Worm (Caenorhabditis elegans) whole organism, L2 larva: ENCODE measurements around the gene str-73.

Source experiments
- F13H6.1 ChIP-seq: sonication (generic microtip); optimal IDR thresholded peaks from 2 replicates; lab custom pipeline; 2016; ENCODE audit warnings: missing genetic modification characterization, missing compliant biosample characterization
- R02D3.7 ChIP-seq: fragments of 150-350 bp; optimal IDR thresholded peaks from 2 replicates; lab custom pipeline; 2014; ENCODE audit warnings: missing biosample characterization, missing genetic modification characterization
- Y55F3AM.14 ChIP-seq: fragments of 200-800 bp; sonication (Bioruptor generic); optimal IDR thresholded peaks from 2 replicates; lab custom pipeline; 2018; ENCODE audit warnings: mild to moderate bottlenecking, missing genetic modification characterization, missing compliant biosample characterization
- ZK546.5 ChIP-seq: sonication (generic microtip); optimal IDR thresholded peaks from 2 replicates; lab custom pipeline; 2017; ENCODE audit warnings: missing biosample characterization, missing genetic modification characterization
- alr-1 ChIP-seq: fragments of 150-350 bp; optimal IDR thresholded peaks from 2 replicates; lab custom pipeline; 2014; ENCODE audit warnings: missing biosample characterization, missing genetic modification characterization
- aly-2 ChIP-seq: fragments of 150-350 bp; optimal IDR thresholded peaks from 2 replicates; lab custom pipeline; 2014; ENCODE audit warnings: missing biosample characterization, missing genetic modification characterization
- ama-1 ChIP-seq: fragments of 150-350 bp; optimal IDR thresholded peaks from 2 replicates; lab custom pipeline; 2018; ENCODE audit warnings: inconsistent platforms
- blmp-1 ChIP-seq: sonication (generic microtip); optimal IDR thresholded peaks from 2 replicates; lab custom pipeline; 2017; ENCODE audit warnings: missing genetic modification characterization, mild to moderate bottlenecking, missing compliant biosample characterization, antibody characterized with exemption, moderate library complexity; ENCODE audit not compliant: insufficient read depth
- crh-2 ChIP-seq: sonication (generic microtip); optimal IDR thresholded peaks from 2 replicates; lab custom pipeline; 2017; ENCODE audit warnings: missing biosample characterization, missing genetic modification characterization
- egl-27 ChIP-seq: sonication (generic microtip); optimal IDR thresholded peaks from 3 replicates; lab custom pipeline; 2017; ENCODE audit warnings: missing biosample characterization, missing genetic modification reagents, missing genetic modification characterization
- elt-1 ChIP-seq: fragments of 150-350 bp; optimal IDR thresholded peaks from 2 replicates; lab custom pipeline; 2014; ENCODE audit warnings: missing biosample characterization, missing genetic modification characterization
- elt-3 ChIP-seq: sonication (generic microtip); optimal IDR thresholded peaks from 2 replicates; lab custom pipeline; 2017; ENCODE audit warnings: missing biosample characterization, missing genetic modification characterization
- fos-1 ChIP-seq: fragments of 150-350 bp; optimal IDR thresholded peaks from 2 replicates; lab custom pipeline; 2014; ENCODE audit warnings: missing biosample characterization, missing genetic modification characterization
- gmeb-1 ChIP-seq: fragments of 150-350 bp; optimal IDR thresholded peaks from 2 replicates; lab custom pipeline; 2014; ENCODE audit warnings: missing biosample characterization, missing genetic modification characterization
- lin-11 ChIP-seq: fragments of 150-350 bp; sonication (generic microtip); optimal IDR thresholded peaks from 2 replicates; lab custom pipeline; 2014; ENCODE audit warnings: missing biosample characterization, missing genetic modification characterization, inconsistent platforms, mixed read lengths
- lin-39 ChIP-seq: fragments of 150-350 bp; optimal IDR thresholded peaks from 2 replicates; lab custom pipeline; 2014; ENCODE audit warnings: missing biosample characterization, missing genetic modification reagents, missing genetic modification characterization
- lsy-2 ChIP-seq, 2 experiments: fragments of 150-350 bp in 1 of 2; sonication (generic microtip) in 1 of 2; optimal IDR thresholded peaks; 2 replicates each; lab custom pipeline; 2014 to 2017; ENCODE audit warnings: missing biosample characterization in 2 of 2, missing genetic modification characterization in 2 of 2
- mab-5 ChIP-seq: fragments of 150-350 bp; optimal IDR thresholded peaks from 2 replicates; lab custom pipeline; 2014; ENCODE audit warnings: missing biosample characterization, missing genetic modification characterization
- mbf-1 ChIP-seq: sonication (generic microtip); optimal IDR thresholded peaks from 2 replicates; lab custom pipeline; 2017; ENCODE audit warnings: missing biosample characterization, missing genetic modification characterization
- mdl-1 ChIP-seq, 2 experiments: fragments of 150-350 bp in 1 of 2; sonication (generic microtip) in 1 of 2; optimal IDR thresholded peaks; 2 replicates each; lab custom pipeline; 2017; ENCODE audit warnings: missing biosample characterization in 2 of 2, missing genetic modification characterization in 2 of 2
- nhr-129 ChIP-seq: fragments of 150-350 bp; optimal IDR thresholded peaks from 2 replicates; lab custom pipeline; 2014; ENCODE audit warnings: missing biosample characterization, missing genetic modification characterization
- nhr-21 ChIP-seq: fragments of 150-350 bp; optimal IDR thresholded peaks from 2 replicates; lab custom pipeline; 2014; ENCODE audit warnings: missing biosample characterization, missing genetic modification characterization
- nhr-23 ChIP-seq: fragments of 150-350 bp; optimal IDR thresholded peaks from 2 replicates; lab custom pipeline; 2014; ENCODE audit warnings: missing biosample characterization, missing genetic modification reagents, missing genetic modification characterization
- nhr-237 ChIP-seq: fragments of 150-350 bp; optimal IDR thresholded peaks from 2 replicates; lab custom pipeline; 2014; ENCODE audit warnings: missing biosample characterization, missing genetic modification characterization
- nhr-25 ChIP-seq: fragments of 150-350 bp; sonication (generic microtip); optimal IDR thresholded peaks from 3 replicates; lab custom pipeline; 2014; ENCODE audit warnings: missing biosample characterization, missing genetic modification characterization
- nhr-6 ChIP-seq: fragments of 150-350 bp; optimal IDR thresholded peaks from 2 replicates; lab custom pipeline; 2014; ENCODE audit warnings: missing biosample characterization, missing genetic modification characterization
- skn-1 ChIP-seq: sonication (generic microtip); optimal IDR thresholded peaks from 2 replicates; lab custom pipeline; 2017; ENCODE audit warnings: missing biosample characterization, missing genetic modification characterization
- sma-3 ChIP-seq: sonication (generic microtip); optimal IDR thresholded peaks from 2 replicates; lab custom pipeline; 2016; ENCODE audit warnings: missing genetic modification reagents, missing genetic modification characterization, missing compliant biosample characterization
- sma-9 ChIP-seq, 2 experiments: fragments of 150-350 bp in 1 of 2; sonication (generic microtip) in 1 of 2; optimal IDR thresholded peaks; 2 replicates each; lab custom pipeline; 2014 to 2016; ENCODE audit warnings: missing genetic modification characterization in 2 of 2, mild to moderate bottlenecking in 1 of 2, missing biosample characterization in 1 of 2, missing compliant biosample characterization in 1 of 2, missing genetic modification reagents in 1 of 2, moderate library complexity in 1 of 2
- snpc-4 ChIP-seq: fragments of 150-350 bp; optimal IDR thresholded peaks from 2 replicates; lab custom pipeline; 2014; ENCODE audit warnings: missing biosample characterization, missing genetic modification characterization
- unc-55 ChIP-seq: fragments of 150-350 bp; sonication (generic microtip); optimal IDR thresholded peaks from 3 replicates; lab custom pipeline; 2014; ENCODE audit warnings: missing biosample characterization, missing genetic modification reagents, missing genetic modification characterization
- unc-62 ChIP-seq: fragments of 150-350 bp; optimal IDR thresholded peaks from 2 replicates; lab custom pipeline; 2014; ENCODE audit warnings: missing biosample characterization, missing genetic modification reagents, missing genetic modification characterization
- ztf-1 ChIP-seq: fragments of 200-800 bp; sonication (Bioruptor generic); conservative IDR thresholded peaks from 2 replicates; pipeline ENCODE4 v1.3.6; 2022; ENCODE audit warnings: missing genetic modification characterization, missing compliant biosample characterization

The str-73 gene

DNA sequence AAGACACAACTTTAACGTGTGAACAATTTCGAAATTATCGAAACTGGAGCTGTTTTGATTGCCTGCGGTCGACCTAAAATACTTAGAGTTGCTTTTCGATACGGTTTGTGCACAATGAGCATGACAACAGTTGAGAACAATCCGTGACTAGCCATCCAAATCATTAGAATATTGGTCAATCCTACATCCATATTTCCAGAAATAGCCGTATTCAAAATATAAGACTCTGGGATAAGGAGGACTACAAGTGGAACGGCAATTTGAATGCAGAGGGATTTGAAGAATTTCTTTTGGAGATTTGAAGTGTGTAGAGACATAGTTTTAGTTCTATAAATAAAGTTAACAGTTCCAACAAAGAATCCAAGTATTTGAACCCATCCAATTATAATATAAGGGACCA is 29.3 kb downstream of the str-73 start:
- TF ChIP-seq sma-3 (GFP tag; lab: Kevin White, UChicago): no peak
- TF ChIP-seq ZK546.5 (tag; lab: Kevin White, UChicago): no peak

DNA sequence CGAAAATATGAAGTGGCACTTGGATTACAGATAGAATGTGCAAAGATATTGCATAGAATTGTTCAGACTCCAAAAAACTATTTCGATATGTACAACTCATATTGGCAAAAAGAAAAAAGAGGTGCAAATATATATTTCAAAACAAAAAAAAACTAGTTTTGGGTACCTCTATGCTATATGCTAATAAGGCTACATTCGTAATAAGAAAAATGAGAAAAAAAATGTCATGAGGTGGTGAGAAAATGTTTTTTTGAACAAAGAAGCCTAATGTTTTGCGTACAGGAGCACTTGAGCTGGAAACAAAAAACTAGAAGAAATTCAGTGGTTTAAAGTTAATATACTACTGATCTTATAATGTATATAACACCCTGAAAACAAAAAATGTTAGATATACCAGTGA is 30.8 kb downstream of the str-73 start, which contains the start of gene srh-142:
srh-142 (minus strand) TSS at position 101 of the 400 bp plus-strand sequence.
- TF ChIP-seq elt-1 (tag; lab: Kevin White, UChicago) (no peak), alr-1 (tag; lab: Kevin White, UChicago) (no peak)

DNA sequence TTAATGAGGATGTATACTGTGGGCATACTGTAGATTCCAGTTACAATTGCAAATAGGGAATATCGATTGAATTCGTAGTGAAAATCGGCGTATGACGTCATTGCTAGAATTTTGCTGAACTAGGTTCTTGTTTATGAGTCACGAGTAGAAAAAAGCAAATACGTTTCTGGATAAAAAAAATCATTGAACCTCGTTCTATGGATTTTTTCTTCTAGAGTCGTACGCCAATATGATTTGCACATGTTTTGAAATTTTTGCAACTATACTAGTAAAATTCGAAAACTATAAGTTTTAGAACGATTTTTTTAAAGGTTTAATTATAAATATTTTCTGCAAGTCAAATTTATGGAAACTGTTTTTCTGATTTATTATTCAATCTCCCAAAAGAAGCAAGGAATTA is 37.8 kb downstream of the str-73 start, which contains the start of gene sru-44:
sru-44 (minus strand) TSS at position 101 of the 400 bp plus-strand sequence.
- TF ChIP-seq lin-11 (tag; lab: Kevin White, UChicago): no peak

DNA sequence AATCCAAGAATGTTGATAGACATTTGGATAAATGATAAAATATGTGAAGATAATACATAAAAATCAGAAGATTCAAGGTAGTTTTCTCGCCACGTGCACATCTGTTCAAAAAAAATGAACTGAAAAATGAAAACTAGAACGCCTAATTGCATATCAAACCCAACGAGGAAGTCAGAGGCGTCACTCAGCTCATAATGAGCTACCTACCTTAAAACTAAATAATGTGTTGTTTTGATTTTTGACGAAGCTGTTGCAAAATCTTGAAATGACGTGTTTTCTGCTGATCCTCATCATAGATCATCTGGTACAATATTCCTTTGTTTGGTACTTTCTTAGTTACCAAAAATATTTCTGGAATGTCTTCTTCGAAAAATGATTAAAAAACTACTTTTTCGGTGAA is 40.9 kb downstream of the str-73 start, which contains the start of gene srh-138:
srh-138 (minus strand) TSS at position 101 of the 400 bp plus-strand sequence.
- TF ChIP-seq nhr-6 (tag; lab: Kevin White, UChicago) (no peak), ztf-1 (GFP tag; lab: Robert Waterston, UW) (no peak), elt-3 (tag; lab: Kevin White, UChicago) (no peak), snpc-4 (tag; lab: Kevin White, UChicago) (no peak), sma-9 (GFP tag; optimal IDR thresholded peaks at IDR 0.05; lab: Kevin White, UChicago) (no peak), sma-9 (tag; optimal IDR thresholded peaks at IDR 0.05; lab: Kevin White, UChicago) (no peak), unc-62 (GFP tag; lab: Kevin White, UChicago) (no peak), lsy-2 (tag; optimal IDR thresholded peaks at IDR 0.05; lab: Kevin White, UChicago) (no peak), F13H6.1 (tag; lab: Kevin White, UChicago) (no peak), alr-1 (tag; lab: Kevin White, UChicago) (no peak), mdl-1 (tag; optimal IDR thresholded peaks at IDR 0.05; lab: Kevin White, UChicago) (no peak), ama-1 (no peak), egl-27 (no peak), nhr-25 (tag; lab: Kevin White, UChicago) (no peak), blmp-1 (tag; lab: Kevin White, UChicago) (no peak), crh-2 (tag; lab: Kevin White, UChicago) (no peak), lin-39 (tag; lab: Kevin White, UChicago) (no peak), aly-2 (no peak), Y55F3AM.14 (GFP tag; lab: Kevin White, UChicago) (no peak), gmeb-1 (tag; lab: Kevin White, UChicago) (no peak)

DNA sequence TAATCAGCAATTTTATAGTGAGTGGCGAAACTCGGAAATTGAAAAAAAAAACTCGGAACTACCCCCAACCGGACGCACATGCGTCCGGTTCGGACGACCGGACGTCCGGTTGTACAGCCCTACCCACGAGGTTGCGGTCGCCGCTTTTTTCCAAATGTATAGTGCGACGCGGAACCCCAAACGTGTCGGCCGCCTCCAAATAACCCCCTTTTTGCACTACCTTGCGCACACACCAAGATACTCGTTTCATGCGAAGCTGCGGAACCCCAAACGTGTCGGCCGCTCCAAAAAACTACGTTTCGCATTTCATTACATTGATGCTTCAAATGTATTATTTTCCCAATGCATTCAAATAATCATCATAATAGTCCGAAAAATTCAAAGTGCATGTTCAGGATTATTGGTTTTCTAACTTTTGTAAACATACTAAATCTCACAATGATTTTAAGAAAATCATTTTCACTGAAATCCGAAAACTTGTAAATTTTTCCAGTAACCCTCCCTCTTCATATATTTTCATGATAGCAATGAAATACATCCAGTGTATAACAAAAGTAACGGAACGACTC is 42.0 kb downstream of the str-73 start, which contains the start of gene srw-35:
srw-35 (plus strand) TSS at position 519 of the 569 bp plus-strand sequence.
- TF ChIP-seq gmeb-1 (tag; lab: Kevin White, UChicago) (no peak), alr-1 (tag; lab: Kevin White, UChicago) (no peak), fos-1 (no peak), crh-2 (tag; lab: Kevin White, UChicago) (no peak), nhr-129 (tag; lab: Kevin White, UChicago) (no peak), lin-11 (tag; lab: Kevin White, UChicago) (no peak), Y55F3AM.14 (GFP tag; lab: Kevin White, UChicago) (no peak), ZK546.5 (tag; lab: Kevin White, UChicago) (no peak), nhr-21 (no peak), unc-55 (GFP tag; lab: Kevin White, UChicago) (no peak), R02D3.7 (tag; lab: Kevin White, UChicago) (no peak), nhr-23 (tag; lab: Kevin White, UChicago) (no peak), mdl-1 (tag; optimal IDR thresholded peaks at IDR 0.05; lab: Kevin White, UChicago) (no peak), skn-1 (tag; lab: Kevin White, UChicago) (no peak), aly-2 (no peak), mab-5 (tag; lab: Kevin White, UChicago) (no peak), mbf-1 (tag; lab: Kevin White, UChicago) (no peak), nhr-237 (tag; lab: Kevin White, UChicago) (no peak)
